Fruit fly (Drosophila melanogaster) whole organism, adult: ENCODE measurements around the gene 14-3-3epsilon.

Experiments
- CG11617 ChIP-seq: fragments of 200-800 bp; sonication (Bioruptor generic); optimal IDR thresholded peaks from 2 replicates; lab custom pipeline; 2017; ENCODE audit warnings: mild to moderate bottlenecking, missing biosample characterization, missing genetic modification reagents, missing genetic modification characterization
- CG12768 ChIP-seq: fragments of 200-800 bp; sonication (Bioruptor generic); optimal IDR thresholded peaks from 2 replicates; lab custom pipeline; 2017; ENCODE audit warnings: missing biosample characterization, missing genetic modification characterization, mild to moderate bottlenecking, moderate library complexity, missing genetic modification reagents
- CG14711 ChIP-seq: fragments of 200-800 bp; sonication (Bioruptor generic); optimal IDR thresholded peaks from 2 replicates; lab custom pipeline; 2018; ENCODE audit warnings: missing biosample characterization, mild to moderate bottlenecking, missing genetic modification characterization, moderate library complexity
- CG1620 ChIP-seq: fragments of 200-800 bp; sonication (Bioruptor generic); optimal IDR thresholded peaks from 2 replicates; lab custom pipeline; 2016; ENCODE audit warnings: missing biosample characterization, missing genetic modification characterization
- CG33017 ChIP-seq: fragments of 200-800 bp; sonication (Bioruptor generic); optimal IDR thresholded peaks from 2 replicates; lab custom pipeline; 2018; ENCODE audit warnings: missing biosample characterization, mild to moderate bottlenecking, missing genetic modification characterization, moderate library complexity
- CG5204 ChIP-seq: fragments of 200-800 bp; sonication (Bioruptor generic); optimal IDR thresholded peaks from 2 replicates; lab custom pipeline; 2016; ENCODE audit warnings: missing biosample characterization, missing genetic modification characterization
- CG7045 ChIP-seq: fragments of 200-800 bp; sonication (Bioruptor generic); optimal IDR thresholded peaks from 2 replicates; lab custom pipeline; 2017; ENCODE audit warnings: missing biosample characterization, mild to moderate bottlenecking, missing genetic modification characterization
- CG7101 ChIP-seq: fragments of 200-800 bp; sonication (Bioruptor generic); optimal IDR thresholded peaks from 2 replicates; lab custom pipeline; 2018; ENCODE audit warnings: missing biosample characterization, mild to moderate bottlenecking, missing genetic modification characterization, moderate library complexity
- Clk ChIP-seq: fragments of 200-800 bp; sonication (Bioruptor generic); optimal IDR thresholded peaks from 2 replicates; lab custom pipeline; 2017; ENCODE audit warnings: missing biosample characterization, missing genetic modification characterization
- Crg-1 ChIP-seq: fragments of 200-800 bp; sonication (Bioruptor generic); optimal IDR thresholded peaks from 2 replicates; lab custom pipeline; 2016; ENCODE audit warnings: missing biosample characterization, missing genetic modification characterization
- Mnt ChIP-seq: fragments of 200-800 bp; sonication (Bioruptor generic); optimal IDR thresholded peaks from 2 replicates; lab custom pipeline; 2016; ENCODE audit warnings: missing biosample characterization, mild to moderate bottlenecking, missing genetic modification characterization
- bab1 ChIP-seq: fragments of 200-800 bp; sonication (Bioruptor generic); optimal IDR thresholded peaks from 3 replicates; lab custom pipeline; 2019; ENCODE audit warnings: missing biosample characterization, mild to moderate bottlenecking, missing genetic modification characterization, moderate library complexity
- cic ChIP-seq: fragments of 200-800 bp; sonication (Bioruptor generic); optimal IDR thresholded peaks from 2 replicates; lab custom pipeline; 2017; ENCODE audit warnings: missing biosample characterization, mild to moderate bottlenecking, missing genetic modification characterization, moderate library complexity
- cnc ChIP-seq, 2 experiments: fragments of >200 bp; optimal IDR thresholded peaks; 2 replicates each; lab custom pipeline; 2017
- kay ChIP-seq: fragments of 200-800 bp; sonication (Bioruptor generic); peaks from one replicate; lab custom pipeline; 2016; ENCODE audit warnings: missing biosample characterization, missing genetic modification characterization, borderline replicate concordance
- ovo ChIP-seq: fragments of 200-800 bp; sonication (Bioruptor generic); optimal IDR thresholded peaks from 2 replicates; lab custom pipeline; 2016; ENCODE audit warnings: missing biosample characterization, missing genetic modification characterization
- pad ChIP-seq: fragments of 200-800 bp; sonication (Bioruptor generic); optimal IDR thresholded peaks from 3 replicates; lab custom pipeline; 2017; ENCODE audit warnings: missing biosample characterization, missing genetic modification characterization, mild to moderate bottlenecking, moderate library complexity, missing genetic modification reagents
- tj ChIP-seq: fragments of 200-800 bp; sonication (Bioruptor generic); optimal IDR thresholded peaks from 3 replicates; lab custom pipeline; 2017; ENCODE audit warnings: missing biosample characterization, mild to moderate bottlenecking, missing genetic modification characterization, moderate library complexity
- toe ChIP-seq: fragments of 200-800 bp; sonication (Bioruptor generic); optimal IDR thresholded peaks from 2 replicates; lab custom pipeline; 2016; ENCODE audit warnings: missing biosample characterization, missing genetic modification characterization

14-3-3epsilon gene

DNA sequence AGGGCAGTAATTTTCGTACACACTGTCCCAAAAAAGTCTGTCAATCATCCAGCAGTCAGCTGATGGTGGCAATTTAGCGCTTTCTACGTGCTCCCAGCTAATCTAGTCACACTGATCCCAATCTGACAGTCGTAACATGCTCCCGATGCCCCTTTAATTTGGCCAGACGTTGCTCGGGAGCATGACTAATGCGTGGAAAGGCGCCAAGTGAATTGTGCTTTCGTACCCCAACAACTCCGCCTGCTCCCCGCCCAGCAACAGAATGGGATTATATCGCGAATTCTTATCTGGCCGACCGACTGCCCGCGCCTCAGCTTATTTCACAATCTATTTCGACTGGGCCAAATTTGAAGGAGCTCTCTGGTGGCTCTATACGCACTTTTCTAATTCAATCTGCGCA is 35.1 kb downstream of the 14-3-3epsilon start:
- TF ChIP-seq Clk, result no peak
- TF ChIP-seq CG7045 (GFP tag; lab: Kevin White, UChicago), result no peak
- no peak for TF ChIP-seq ovo

DNA sequence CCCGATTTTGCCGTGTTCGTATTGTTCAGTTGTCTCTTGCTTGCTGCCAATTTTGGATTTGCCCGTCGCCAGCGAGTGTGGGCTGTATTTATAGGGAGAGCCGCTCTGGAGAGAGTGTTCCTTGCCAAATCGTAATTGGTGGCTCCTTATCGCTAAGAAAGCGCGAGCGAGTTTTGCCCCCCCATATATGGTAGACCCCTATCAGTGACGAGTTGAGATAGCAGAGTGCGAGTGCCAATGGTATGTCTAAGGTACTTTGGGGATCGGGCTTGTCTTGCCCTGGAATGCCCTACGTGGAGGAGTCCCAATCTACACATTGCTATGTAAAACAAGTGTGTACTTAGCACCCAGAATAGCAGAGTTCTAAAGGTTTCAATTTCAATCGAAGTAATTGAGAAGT is 37.2 kb downstream of the 14-3-3epsilon start, which contains the start of gene CG7142:
Gene CG7142 (minus strand): TSS at position 29 of the 400 bp plus-strand sequence.
- no peak for TF ChIP-seq toe (GFP tag; lab: Kevin White, UChicago)
- TF ChIP-seq CG5204 (GFP tag; lab: Kevin White, UChicago), result no peak
- TF ChIP-seq CG33017, result peak; percentile 18
- TF ChIP-seq bab1 (GFP tag; lab: Kevin White, UChicago), result no peak
- peak; percentile 34 for TF ChIP-seq kay
- TF ChIP-seq cic (GFP tag; lab: Kevin White, UChicago), result peak; percentile 1
- peak; percentile 12 for TF ChIP-seq Mnt (GFP tag; lab: Kevin White, UChicago)

DNA sequence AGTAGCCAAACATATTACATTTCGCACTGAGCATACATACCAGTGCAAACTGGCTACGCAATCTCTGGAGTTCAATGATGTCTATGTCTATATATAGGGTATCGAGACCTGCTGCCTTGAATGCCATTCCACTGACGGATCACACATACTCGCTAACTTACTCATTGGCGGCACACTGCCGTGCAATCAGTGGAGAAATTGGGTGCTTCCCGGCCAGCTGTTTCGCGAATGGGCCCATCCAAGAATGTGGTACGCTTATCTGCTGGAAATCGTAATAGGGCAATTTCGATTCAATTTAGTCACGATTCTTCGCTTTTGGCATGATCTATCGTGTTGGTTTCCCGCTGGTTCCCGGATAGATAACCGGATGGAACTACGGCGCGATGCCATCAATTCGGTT is 37.8 kb downstream of the 14-3-3epsilon start:
- TF ChIP-seq pad (GFP tag; lab: Kevin White, UChicago) (no peak), Crg-1 (GFP tag; lab: Kevin White, UChicago) (no peak), tj (GFP tag; lab: Kevin White, UChicago) (no peak), CG7101 (no peak), kay (no peak), CG7045 (GFP tag; lab: Kevin White, UChicago) (no peak), CG1620 (GFP tag; lab: Kevin White, UChicago) (no peak), Mnt (GFP tag; lab: Kevin White, UChicago) (no peak), CG12768 (no peak), CG14711 (tag; lab: Kevin White, UChicago) (no peak), cic (GFP tag; lab: Kevin White, UChicago) (no peak), Clk (no peak), cnc (optimal IDR thresholded peaks at IDR 0.05; lab: Kevin White, UChicago) (no peak), toe (GFP tag; lab: Kevin White, UChicago) (no peak), bab1 (GFP tag; lab: Kevin White, UChicago) (no peak), CG11617 (GFP tag; lab: Kevin White, UChicago) (no peak), CG5204 (GFP tag; lab: Kevin White, UChicago) (no peak)

DNA sequence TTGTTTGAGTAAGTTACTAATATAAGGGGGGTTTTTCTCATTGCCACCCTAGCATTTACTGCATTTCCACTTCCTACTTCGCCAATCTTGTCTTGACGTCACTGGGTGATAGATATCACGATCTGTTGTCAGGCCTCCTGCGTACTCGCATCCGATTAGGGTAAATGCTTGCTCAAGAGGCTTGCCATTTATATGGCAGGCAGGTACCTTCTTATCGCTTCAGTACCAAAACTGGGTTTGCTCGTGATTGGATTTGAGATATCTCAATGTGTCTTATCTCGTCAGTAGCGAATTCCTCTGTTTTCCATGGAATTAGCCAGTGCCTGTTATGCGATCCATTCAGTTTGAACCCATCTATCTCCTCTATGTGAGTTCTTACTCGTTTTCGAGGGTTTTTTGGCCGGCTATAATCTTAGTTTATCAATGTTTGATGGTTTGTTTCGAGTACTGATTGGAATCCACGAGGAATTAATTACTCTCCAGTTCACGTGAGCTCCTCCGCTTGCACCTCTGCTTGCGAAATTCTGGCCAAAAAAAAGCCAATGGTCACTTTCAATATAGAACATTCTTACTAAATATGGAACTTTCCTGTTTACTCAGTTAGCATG is 38.6 kb downstream of the 14-3-3epsilon start:
- TF ChIP-seq CG33017 (no peak), cic (GFP tag; lab: Kevin White, UChicago) (no peak), pad (GFP tag; lab: Kevin White, UChicago) (no peak)

DNA sequence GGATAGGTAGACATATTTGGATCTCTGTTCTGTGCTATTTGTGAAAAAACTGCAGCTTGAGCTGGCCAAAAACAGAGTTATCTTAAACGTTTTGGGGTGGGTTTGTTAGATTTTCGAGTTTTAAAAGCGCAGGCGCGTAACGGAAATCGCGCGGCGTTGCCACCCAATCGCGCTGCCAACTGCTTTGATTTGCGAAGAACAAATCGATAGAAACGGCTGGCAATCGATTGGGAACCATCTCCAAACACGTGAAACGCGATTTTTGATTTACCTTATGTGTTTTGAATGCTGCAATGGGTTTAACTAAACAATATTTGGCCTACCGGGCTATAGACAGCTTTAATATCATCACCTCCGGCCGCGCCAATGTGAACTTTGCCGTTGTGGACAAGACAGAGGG is 41.1 kb downstream of the 14-3-3epsilon start, which contains the start of the genes CG14312 and CG8064:
Gene CG14312 (minus strand): TSS at position 88 of the 400 bp plus-strand sequence.
Gene CG8064 (plus strand): TSS at position 220 of the 400 bp plus-strand sequence.
- TF ChIP-seq Mnt (GFP tag; lab: Kevin White, UChicago), result peak; percentile 97
- no peak for TF ChIP-seq cic (GFP tag; lab: Kevin White, UChicago)
- peak; percentile 11 for TF ChIP-seq bab1 (GFP tag; lab: Kevin White, UChicago)

DNA sequence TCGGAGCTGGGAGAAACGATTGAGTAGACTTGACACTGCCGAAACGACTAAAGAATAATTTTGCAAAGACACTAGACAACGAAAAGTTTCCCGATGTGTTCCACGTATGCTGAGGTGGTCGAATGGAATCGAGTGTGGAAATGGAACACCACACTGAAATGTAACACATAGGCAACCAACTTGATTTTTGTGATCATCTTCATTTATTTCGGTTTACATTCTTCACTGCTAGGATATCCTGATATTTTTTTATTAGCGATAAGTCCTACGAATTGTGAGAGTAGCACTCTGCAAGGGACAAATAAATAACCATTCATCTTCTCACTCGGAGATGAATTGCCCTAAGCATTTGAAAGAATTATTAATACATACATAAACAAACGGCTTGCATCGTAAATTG is 46.3 kb downstream of the 14-3-3epsilon start, which contains the start of gene CG7131:
Gene CG7131 (minus strand): TSS at position 101 of the 400 bp plus-strand sequence.
- no peak for TF ChIP-seq toe (GFP tag; lab: Kevin White, UChicago)
- TF ChIP-seq Clk, result no peak
- no peak for TF ChIP-seq ovo
- no peak for TF ChIP-seq cnc (optimal IDR thresholded peaks at IDR 0.05; lab: Kevin White, UChicago)
- TF ChIP-seq CG14711 (tag; lab: Kevin White, UChicago), result no peak
- TF ChIP-seq Mnt (GFP tag; lab: Kevin White, UChicago), result no peak
- TF ChIP-seq pad (GFP tag; lab: Kevin White, UChicago), result no peak
- TF ChIP-seq CG7045 (GFP tag; lab: Kevin White, UChicago), result no peak
- TF ChIP-seq kay, result no peak

DNA sequence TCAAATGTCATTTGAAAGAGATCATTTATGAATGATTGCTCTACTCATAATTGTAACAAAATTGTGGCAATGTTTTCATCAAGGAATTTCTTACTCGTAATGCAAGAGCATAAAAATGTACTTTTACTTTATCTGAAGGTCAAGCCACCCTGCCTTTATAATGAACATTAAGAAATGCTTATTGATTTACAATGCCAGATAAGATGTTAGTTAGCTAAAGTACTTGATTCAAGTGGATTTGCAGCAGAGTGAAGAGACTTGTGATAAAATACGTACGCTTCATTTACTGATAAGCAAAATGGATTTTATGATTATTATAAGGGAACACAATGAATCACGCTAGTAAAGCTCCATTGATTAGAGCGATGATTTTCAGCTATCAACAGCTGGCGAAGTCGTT is 49.5 kb downstream of the 14-3-3epsilon start:
- peak; percentile 48 for TF ChIP-seq cic (GFP tag; lab: Kevin White, UChicago)
- TF ChIP-seq kay, result no peak

DNA sequence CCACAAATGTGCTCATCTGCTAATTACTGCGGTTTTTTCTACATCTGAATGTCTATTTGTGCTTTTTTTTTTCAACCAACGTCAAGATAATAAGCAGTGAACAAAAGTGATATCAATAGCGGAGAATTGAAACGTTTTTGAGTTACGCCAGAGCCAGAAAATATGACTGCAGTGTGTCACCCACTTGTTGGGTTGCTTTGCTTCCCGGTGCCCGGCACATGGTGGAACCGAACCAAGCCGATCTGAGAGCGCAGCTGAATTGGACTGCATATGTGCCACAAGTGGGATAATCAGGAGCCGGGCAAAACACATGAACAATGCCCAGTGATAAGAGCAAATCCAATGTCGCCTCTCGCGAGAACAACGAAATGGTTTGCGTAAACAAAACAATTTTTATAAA is 50.0 kb downstream of the 14-3-3epsilon start:
- TF ChIP-seq Mnt (GFP tag; lab: Kevin White, UChicago) (peak; percentile 30), Crg-1 (GFP tag; lab: Kevin White, UChicago) (no peak), kay (no peak), cic (GFP tag; lab: Kevin White, UChicago) (no peak), CG33017 (no peak), Clk (no peak)
